Fruit fly (Drosophila melanogaster): ENCODE data around the gene Spn100A.

DNA sequence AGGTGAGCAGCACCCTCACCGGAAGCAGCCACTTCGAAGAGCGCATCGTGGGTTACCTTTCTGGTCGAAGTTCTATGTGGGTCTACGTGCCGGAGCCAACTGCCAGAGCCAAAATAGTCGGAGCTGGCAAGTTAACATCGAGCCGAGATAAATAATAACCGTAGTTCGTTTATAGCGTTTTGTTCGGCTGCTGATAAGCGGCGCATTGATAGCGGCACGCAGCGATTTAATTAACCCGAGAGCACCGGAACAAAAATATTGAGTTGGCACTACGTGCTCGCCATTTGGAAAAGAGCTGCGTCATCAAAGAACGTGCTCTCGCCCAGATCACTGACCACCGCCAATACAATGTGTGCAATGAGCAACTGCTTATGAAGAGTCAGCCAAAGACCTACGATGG is 42.0 kb upstream of the Spn100A start, which contains the start of gene PH4alphaPV:
- no peak for TF ChIP-seq CG5204 (GFP tag; optimal IDR thresholded peaks at IDR 0.05)
- no peak for TF ChIP-seq cnc (optimal IDR thresholded peaks at IDR 0.05)
- TF ChIP-seq CG7045 (GFP tag; optimal IDR thresholded peaks at IDR 0.05): no peak
- no peak for TF ChIP-seq Crg-1 (GFP tag; optimal IDR thresholded peaks at IDR 0.05)
- TF ChIP-seq tj (GFP tag; optimal IDR thresholded peaks at IDR 0.05): no peak
- no peak for TF ChIP-seq CG1620 (GFP tag; optimal IDR thresholded peaks at IDR 0.05)
- TF ChIP-seq CG33017 (tag; optimal IDR thresholded peaks at IDR 0.05): no peak
- TF ChIP-seq Mnt (GFP tag; optimal IDR thresholded peaks at IDR 0.05): no peak
- no peak for TF ChIP-seq CG14711 (tag; optimal IDR thresholded peaks at IDR 0.05)
- no peak for TF ChIP-seq kay (GFP tag; ENCODE audit: borderline replicate concordance)
- TF ChIP-seq Clk (GFP tag; optimal IDR thresholded peaks at IDR 0.05): no peak
- no peak for TF ChIP-seq cic (GFP tag; optimal IDR thresholded peaks at IDR 0.05)
- TF ChIP-seq ovo (GFP tag; optimal IDR thresholded peaks at IDR 0.05): no peak

Data from whole organism, adult.